Fruit fly (Drosophila melanogaster) Kc167 (cell line): ENCODE data around the gene Cul3.

Experiments
- Myc ChIP-seq: fragments of >200 bp; optimal IDR thresholded peaks from 2 replicates; lab custom pipeline; 2017; ENCODE audit warnings: missing external identifiers
- Sin3A ChIP-seq: fragments of >200 bp; optimal IDR thresholded peaks from 2 replicates; lab custom pipeline; 2018; ENCODE audit warnings: missing external identifiers
- h ChIP-seq: fragments of >200 bp; optimal IDR thresholded peaks from 3 replicates; lab custom pipeline; 2018; ENCODE audit warnings: missing external identifiers
- insv ChIP-seq: fragments of >200 bp; optimal IDR thresholded peaks from 3 replicates; lab custom pipeline; 2018; ENCODE audit warnings: missing external identifiers
- psq ChIP-seq: fragments of >200 bp; optimal IDR thresholded peaks from 2 replicates; lab custom pipeline; 2017; ENCODE audit warnings: missing external identifiers
- ttk ChIP-seq: sonication (Bioruptor generic); optimal IDR thresholded peaks from 2 replicates; lab custom pipeline; 2017; ENCODE audit warnings: missing external identifiers

Cul3 gene

DNA sequence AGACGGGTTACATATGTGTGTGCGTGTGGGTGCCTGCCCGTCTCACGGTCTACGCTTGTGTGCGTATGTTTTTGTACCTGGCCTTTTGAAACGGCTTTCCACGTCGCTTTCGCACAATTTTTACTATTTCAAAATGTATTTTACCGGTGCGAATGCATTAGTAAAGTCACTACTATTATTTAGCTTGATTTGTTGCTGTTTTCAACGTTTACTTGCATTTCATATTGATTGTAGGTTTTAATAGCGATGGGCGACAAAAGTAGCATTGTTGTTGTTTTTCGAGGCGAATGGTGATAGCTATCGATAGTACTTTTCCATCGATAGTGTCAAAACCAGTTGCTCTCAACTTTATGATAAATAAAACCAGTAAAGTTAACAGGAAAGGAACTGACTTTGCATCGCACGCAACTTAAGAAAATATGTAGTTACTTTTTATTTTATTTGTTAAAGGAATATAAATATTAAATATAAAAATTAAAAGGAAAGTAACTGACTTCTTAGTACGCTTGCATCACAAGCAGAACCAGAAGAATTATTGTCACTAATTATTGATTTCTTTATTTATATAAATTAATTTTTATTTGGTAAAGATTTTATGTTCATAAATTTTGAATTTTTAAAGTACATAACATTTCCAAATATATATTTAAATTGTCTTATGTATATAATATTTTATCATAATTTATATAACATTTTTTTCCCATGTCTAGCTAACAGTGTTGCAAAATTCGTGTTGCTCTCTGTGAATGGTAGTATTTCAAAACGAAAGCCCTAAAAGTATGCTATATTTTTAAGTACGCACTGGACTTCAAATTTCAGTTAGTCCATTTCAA is at the start of gene Cul3:
Gene Cul3 (minus strand): TSS at position 268 of the 833 bp plus-strand sequence.
- TF ChIP-seq Myc (lab: Kevin White, UChicago) (no peak), psq (lab: Kevin White, UChicago) (no peak), insv (no peak), h (lab: Kevin White, UChicago) (no peak), ttk (lab: Kevin White, UChicago) (no peak), Sin3A (lab: Kevin White, UChicago) (no peak)

DNA sequence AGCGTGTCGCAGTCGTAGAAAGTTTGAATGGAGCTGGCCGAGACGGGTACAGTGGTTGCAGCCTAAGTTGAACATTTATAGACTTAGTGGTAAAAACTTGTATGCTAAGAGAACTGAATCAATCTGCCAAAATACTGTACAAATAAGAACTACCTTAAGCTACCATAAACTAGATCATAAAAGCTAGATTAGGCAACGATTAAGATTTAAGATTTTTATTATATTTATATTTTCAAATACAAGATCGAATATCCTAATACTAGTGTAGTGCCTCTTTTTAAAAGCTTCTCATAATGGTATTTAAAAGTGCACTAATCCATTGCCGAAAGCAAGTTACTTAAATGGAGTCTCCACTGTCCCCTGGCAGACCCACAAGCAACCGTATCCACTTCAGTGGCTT is 49.6 kb upstream of the Cul3 start:
- TF ChIP-seq h (lab: Kevin White, UChicago) (no peak), Sin3A (lab: Kevin White, UChicago) (no peak), ttk (lab: Kevin White, UChicago) (no peak), Myc (lab: Kevin White, UChicago) (no peak), psq (lab: Kevin White, UChicago) (no peak), insv (no peak)

DNA sequence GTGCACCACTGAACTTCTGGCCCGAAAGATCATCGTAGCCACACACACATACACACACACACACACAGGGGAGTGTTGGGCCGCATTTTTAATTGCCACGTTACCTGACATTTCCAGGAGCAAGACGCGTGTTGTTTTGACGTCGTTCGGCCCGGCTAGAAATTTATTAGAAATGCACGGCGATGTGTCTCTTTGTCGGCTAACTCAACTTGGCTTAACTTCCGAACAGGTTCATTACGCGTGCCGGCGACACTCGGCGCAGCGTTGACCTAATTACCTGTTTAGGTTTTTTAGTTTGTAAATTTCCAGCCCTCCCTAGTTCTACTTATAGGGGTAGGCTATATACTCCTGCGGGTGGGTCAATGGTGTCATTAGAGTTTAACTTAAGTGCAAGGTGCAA is 48.0 kb upstream of the Cul3 start:
- TF ChIP-seq psq (lab: Kevin White, UChicago) (no peak), Sin3A (lab: Kevin White, UChicago) (no peak), insv (no peak), ttk (lab: Kevin White, UChicago) (no peak), h (lab: Kevin White, UChicago) (no peak), Myc (lab: Kevin White, UChicago) (no peak)

DNA sequence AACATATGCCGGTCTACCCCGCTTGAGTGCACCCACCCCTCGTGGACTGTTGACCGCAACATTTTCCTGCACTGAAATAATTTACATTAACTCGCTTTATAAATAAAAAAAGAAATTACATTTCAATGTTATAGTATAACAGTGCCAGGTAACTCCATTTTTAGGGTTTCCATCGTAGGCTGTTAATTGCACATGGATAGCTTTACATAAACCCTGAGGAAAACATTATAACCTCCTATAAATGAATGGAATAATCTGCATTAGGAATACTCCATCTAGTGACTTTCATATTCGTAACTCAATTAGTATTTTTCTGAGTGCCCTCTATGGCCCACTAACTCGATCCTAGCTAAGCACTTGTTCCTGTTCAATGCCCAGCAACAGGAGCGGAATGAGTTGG is 47.4 kb upstream of the Cul3 start:
- TF ChIP-seq ttk (lab: Kevin White, UChicago) (no peak), h (lab: Kevin White, UChicago) (no peak), Sin3A (lab: Kevin White, UChicago) (no peak), psq (lab: Kevin White, UChicago) (no peak), insv (no peak), Myc (lab: Kevin White, UChicago) (no peak)

DNA sequence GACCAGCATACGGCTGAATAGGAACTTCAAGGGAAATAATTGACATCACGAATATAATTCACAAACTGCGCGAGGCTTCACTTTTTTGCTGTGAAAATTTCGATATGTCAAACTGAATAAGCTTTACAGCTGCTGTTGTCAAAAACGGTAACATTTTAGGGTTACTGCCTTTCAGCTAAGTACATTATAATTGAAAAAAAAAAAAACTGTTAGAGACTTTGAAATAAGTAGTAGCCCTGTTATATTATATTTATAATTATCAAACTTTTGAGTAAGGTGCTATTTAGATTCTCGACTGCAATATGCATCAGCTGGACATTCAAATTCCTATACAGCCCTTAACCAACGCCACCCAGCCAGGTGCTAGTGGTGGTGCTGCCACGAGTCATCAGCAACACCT is 47.0 kb upstream of the Cul3 start, which contains the start of gene nht:
Gene nht (minus strand): TSS at position 101 of the 400 bp plus-strand sequence.
- TF ChIP-seq ttk (lab: Kevin White, UChicago) (no peak), Myc (lab: Kevin White, UChicago) (no peak), insv (no peak), psq (lab: Kevin White, UChicago) (no peak), h (lab: Kevin White, UChicago) (no peak), Sin3A (lab: Kevin White, UChicago) (no peak)

DNA sequence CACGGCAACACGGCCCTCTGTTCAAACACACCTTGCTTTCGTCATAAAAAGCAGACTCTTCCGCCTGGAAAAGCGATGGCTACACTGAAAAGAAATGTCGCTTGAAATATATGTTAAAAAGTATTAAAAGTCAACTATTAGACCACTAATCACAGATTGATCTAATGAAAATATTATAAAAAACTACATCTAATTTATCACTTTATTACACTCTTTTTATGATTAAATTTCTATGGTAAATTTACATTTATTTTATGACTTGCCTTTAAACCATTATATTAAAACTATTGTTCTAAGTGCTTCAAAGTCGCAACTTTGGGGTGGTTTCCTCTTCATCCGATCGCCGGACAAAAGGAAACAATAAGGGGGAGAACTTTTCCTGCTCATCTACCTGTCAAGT is 44.6 kb upstream of the Cul3 start:
- TF ChIP-seq psq (lab: Kevin White, UChicago) (no peak), Myc (lab: Kevin White, UChicago) (no peak), Sin3A (lab: Kevin White, UChicago) (no peak), ttk (lab: Kevin White, UChicago) (no peak), insv (no peak), h (lab: Kevin White, UChicago) (no peak)

DNA sequence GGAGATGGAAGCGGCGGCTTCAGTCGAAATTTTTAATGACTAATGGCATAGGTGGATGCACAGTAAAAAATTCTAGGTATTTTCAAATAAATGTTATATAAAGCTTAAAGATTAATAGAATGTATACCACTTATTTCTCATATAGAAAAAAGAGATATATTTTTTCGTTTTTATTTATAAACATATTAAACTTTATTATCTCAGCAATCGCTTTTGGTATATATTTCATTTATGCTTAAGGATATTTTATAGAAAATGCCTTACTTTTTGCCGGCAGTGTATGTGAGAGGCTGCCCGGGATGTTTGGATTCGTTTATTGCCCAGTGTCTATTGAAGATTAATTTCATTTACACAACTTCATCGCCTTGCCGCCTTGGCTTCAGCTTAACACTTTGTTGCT is 43.1 kb upstream of the Cul3 start:
- TF ChIP-seq ttk (lab: Kevin White, UChicago): no peak
- no peak for TF ChIP-seq insv
- TF ChIP-seq Myc (lab: Kevin White, UChicago): no peak
- no peak for TF ChIP-seq Sin3A (lab: Kevin White, UChicago)
- no peak for TF ChIP-seq psq (lab: Kevin White, UChicago)
- no peak for TF ChIP-seq h (lab: Kevin White, UChicago)

dm6 chr2L:15306802-15307201 is 35.0 kb upstream of the Cul3 start:
- TF ChIP-seq insv (no peak), Sin3A (lab: Kevin White, UChicago) (no peak), psq (lab: Kevin White, UChicago) (no peak), Myc (lab: Kevin White, UChicago) (no peak), h (lab: Kevin White, UChicago) (no peak), ttk (lab: Kevin White, UChicago) (no peak)

DNA sequence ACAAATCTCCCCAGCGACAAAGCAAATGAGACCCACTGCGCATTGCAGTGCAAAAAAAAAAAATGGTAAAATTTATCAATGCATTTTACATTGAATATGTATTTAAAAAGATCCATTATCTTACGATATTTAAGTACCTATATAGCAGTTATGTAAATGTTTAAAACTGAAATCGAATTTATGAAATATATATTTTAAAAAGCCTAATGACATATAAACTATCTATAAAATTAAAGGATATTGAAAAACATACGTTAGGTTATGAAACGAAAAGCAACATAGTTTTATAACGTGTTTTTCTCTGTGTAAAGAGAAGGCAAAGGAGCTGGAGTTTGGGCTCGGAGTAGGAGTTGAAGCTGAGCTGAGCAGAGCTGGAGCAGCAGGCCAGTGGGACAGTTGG is 32.5 kb upstream of the Cul3 start:
- no peak for TF ChIP-seq Sin3A (lab: Kevin White, UChicago)
- no peak for TF ChIP-seq psq (lab: Kevin White, UChicago)
- no peak for TF ChIP-seq Myc (lab: Kevin White, UChicago)
- TF ChIP-seq ttk (lab: Kevin White, UChicago): no peak

DNA sequence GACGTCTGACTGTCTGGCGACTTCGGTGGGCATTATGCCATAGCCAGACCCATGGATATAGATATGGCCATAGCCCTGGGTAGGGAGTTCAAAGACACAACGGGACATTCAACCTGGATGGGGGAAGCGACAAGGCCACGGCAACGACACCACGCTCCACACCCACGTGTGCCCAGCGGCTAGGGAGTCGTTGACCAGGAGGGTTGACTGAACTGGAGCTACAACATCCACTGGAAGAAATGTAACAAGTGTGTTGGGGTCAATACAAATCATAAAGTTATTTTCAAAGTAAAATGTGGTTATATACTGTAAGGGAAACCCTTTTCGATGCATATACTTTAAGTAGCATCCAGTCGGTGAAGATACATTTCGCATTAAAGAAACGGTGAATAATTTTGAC is 30.0 kb upstream of the Cul3 start:
- TF ChIP-seq psq (lab: Kevin White, UChicago) (no peak), ttk (lab: Kevin White, UChicago) (no peak), insv (no peak), Sin3A (lab: Kevin White, UChicago) (no peak), Myc (lab: Kevin White, UChicago) (no peak), h (lab: Kevin White, UChicago) (no peak)

dm6 chr2L:15297508-15297907 is 25.7 kb upstream of the Cul3 start, which contains the start of gene CG15262:
Gene CG15262, plus strand, starts transcription at chr2L:15297808.
- TF ChIP-seq Sin3A (lab: Kevin White, UChicago) (no peak), Myc (lab: Kevin White, UChicago) (no peak), h (lab: Kevin White, UChicago) (no peak), insv (no peak), ttk (lab: Kevin White, UChicago) (no peak), psq (lab: Kevin White, UChicago) (no peak)

DNA sequence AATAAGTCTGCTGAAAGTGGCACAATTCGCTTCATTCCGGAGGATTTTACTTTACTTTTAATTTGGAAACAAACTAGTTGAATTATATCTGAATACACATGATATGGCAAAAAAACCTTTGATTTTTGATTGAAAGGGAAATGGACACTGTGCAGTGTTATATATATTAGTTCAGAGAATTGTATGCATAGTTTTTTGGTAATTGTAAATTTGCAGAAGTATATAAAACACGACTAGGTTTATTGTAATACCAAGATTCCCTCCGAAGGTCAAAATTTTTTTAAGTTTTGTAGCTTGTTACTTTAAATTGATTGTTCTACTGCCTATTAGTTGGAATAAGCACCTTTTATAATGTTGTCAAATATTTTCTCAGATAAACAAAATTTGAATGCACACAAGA is 20.3 kb upstream of the Cul3 start, which contains the start of gene CG15260:
Gene CG15260 (minus strand): TSS at position 101 of the 400 bp plus-strand sequence.
- TF ChIP-seq insv (no peak), h (lab: Kevin White, UChicago) (no peak), ttk (lab: Kevin White, UChicago) (no peak)
